Worm (Caenorhabditis elegans) whole organism, L4 larva: ENCODE measurements around the gene tsct-1.

Source experiments
- R02D3.7 ChIP-seq: fragments of 150-350 bp; sonication (generic microtip); optimal IDR thresholded peaks from 3 replicates; lab custom pipeline; 2014; ENCODE audit warnings: missing biosample characterization, missing genetic modification characterization
- Y48G9A.11 ChIP-seq: fragments of 200-800 bp; sonication (Bioruptor generic); IDR thresholded peaks from 2 replicates; pipeline ENCODE4 v1.3.6; 2022; ENCODE audit warnings: missing genetic modification reagents, missing genetic modification characterization, missing compliant biosample characterization
- Y5F2A.4 ChIP-seq: fragments of 200-800 bp; sonication (Bioruptor generic); optimal IDR thresholded peaks from 2 replicates; lab custom pipeline; 2018; ENCODE audit warnings: mild to moderate bottlenecking, missing genetic modification characterization, missing compliant biosample characterization
- ama-1 ChIP-seq: fragments of 150-350 bp; optimal IDR thresholded peaks from 2 replicates; lab custom pipeline; 2014; ENCODE audit warnings: inconsistent platforms, mixed read lengths
- attf-4 ChIP-seq: sonication (generic microtip); optimal IDR thresholded peaks from 3 replicates; lab custom pipeline; 2017; ENCODE audit warnings: missing biosample characterization, missing genetic modification characterization
- ceh-20 ChIP-seq: fragments of 200-800 bp; sonication (Bioruptor generic); IDR thresholded peaks from 2 replicates; pipeline ENCODE4 v1.3.6; 2022; ENCODE audit warnings: missing genetic modification reagents, missing genetic modification characterization, missing compliant biosample characterization
- ceh-28 ChIP-seq: fragments of 150-350 bp; optimal IDR thresholded peaks from 2 replicates; lab custom pipeline; 2014; ENCODE audit warnings: missing biosample characterization, missing genetic modification reagents, missing genetic modification characterization
- ceh-32 ChIP-seq: sonication (generic microtip); optimal IDR thresholded peaks from 2 replicates; lab custom pipeline; 2016; ENCODE audit warnings: mild to moderate bottlenecking, missing genetic modification characterization, missing compliant biosample characterization; ENCODE audit not compliant: poor library complexity
- ceh-44 ChIP-seq: fragments of 200-800 bp; sonication (Bioruptor generic); IDR thresholded peaks from 2 replicates; pipeline ENCODE4 v1.3.6; 2022; ENCODE audit warnings: missing genetic modification reagents, missing genetic modification characterization, missing compliant biosample characterization
- ceh-62 ChIP-seq: sonication (generic microtip); optimal IDR thresholded peaks from 2 replicates; lab custom pipeline; 2017; ENCODE audit warnings: missing biosample characterization, missing genetic modification characterization
- ceh-82 ChIP-seq: sonication (generic microtip); optimal IDR thresholded peaks from 2 replicates; lab custom pipeline; 2017; ENCODE audit warnings: missing biosample characterization, missing genetic modification characterization
- ces-1 ChIP-seq: fragments of 150-350 bp; sonication (generic microtip); optimal IDR thresholded peaks from 4 replicates; lab custom pipeline; 2014; ENCODE audit warnings: missing biosample characterization, missing genetic modification reagents, missing genetic modification characterization
- ctbp-1 ChIP-seq: fragments of 200-800 bp; sonication (Bioruptor generic); IDR thresholded peaks from 2 replicates; pipeline ENCODE4 v1.3.6; 2022; ENCODE audit warnings: missing genetic modification reagents, missing genetic modification characterization, missing compliant biosample characterization
- daf-16 ChIP-seq, 3 experiments: sonication (generic microtip); optimal IDR thresholded peaks; 2 replicates each; lab custom pipeline; 2016 to 2017; ENCODE audit warnings: missing genetic modification characterization in 3 of 3, missing genetic modification reagents in 3 of 3, mild to moderate bottlenecking in 2 of 3, missing compliant biosample characterization in 2 of 3, missing biosample characterization in 1 of 3, moderate library complexity in 1 of 3
- daf-8 ChIP-seq: fragments of 200-800 bp; sonication (Bioruptor generic); IDR thresholded peaks from 2 replicates; pipeline ENCODE4 v1.3.6; 2022; ENCODE audit warnings: missing genetic modification characterization, missing compliant biosample characterization
- dpl-1 ChIP-seq: fragments of 150-350 bp; optimal IDR thresholded peaks from 2 replicates; lab custom pipeline; 2014; ENCODE audit warnings: missing biosample characterization, missing genetic modification reagents, missing genetic modification characterization
- duxl-1 ChIP-seq: sonication (generic microtip); optimal IDR thresholded peaks from 2 replicates; lab custom pipeline; 2016; ENCODE audit warnings: mild to moderate bottlenecking, missing genetic modification characterization, moderate library complexity, missing compliant biosample characterization; ENCODE audit not compliant: poor library complexity
- egl-27 ChIP-seq: sonication (generic microtip); optimal IDR thresholded peaks from 3 replicates; lab custom pipeline; 2017; ENCODE audit warnings: missing biosample characterization, missing genetic modification reagents, missing genetic modification characterization
- fos-1 ChIP-seq: fragments of 150-350 bp; optimal IDR thresholded peaks from 2 replicates; lab custom pipeline; 2014; ENCODE audit warnings: missing biosample characterization, missing genetic modification characterization
- gei-8 ChIP-seq: fragments of 200-800 bp; sonication (Bioruptor generic); optimal IDR thresholded peaks from 2 replicates; lab custom pipeline; 2018; ENCODE audit warnings: mild to moderate bottlenecking, missing genetic modification characterization, missing compliant biosample characterization
- hlh-30 ChIP-seq: sonication (generic microtip); optimal IDR thresholded peaks from 2 replicates; lab custom pipeline; 2017; ENCODE audit warnings: antibody characterized with exemption, mild to moderate bottlenecking, missing genetic modification characterization, missing compliant biosample characterization; ENCODE audit not compliant: insufficient read depth
- hmg-1.1 ChIP-seq: fragments of 200-800 bp; sonication (Bioruptor generic); IDR thresholded peaks from 2 replicates; pipeline ENCODE4 v1.3.6; 2022; ENCODE audit warnings: missing genetic modification reagents, missing genetic modification characterization, missing compliant biosample characterization
- jun-1 ChIP-seq: fragments of 150-350 bp; optimal IDR thresholded peaks from 2 replicates; lab custom pipeline; 2014; ENCODE audit warnings: missing biosample characterization, missing genetic modification reagents, missing genetic modification characterization
- lin-1 ChIP-seq: fragments of 200-800 bp; sonication (Bioruptor generic); IDR thresholded peaks from 2 replicates; pipeline ENCODE4 v1.3.6; 2022; ENCODE audit warnings: missing genetic modification reagents, missing genetic modification characterization, missing compliant biosample characterization
- lin-15B ChIP-seq: fragments of 150-350 bp; sonication (generic microtip); optimal IDR thresholded peaks from 3 replicates; lab custom pipeline; 2014; ENCODE audit warnings: missing biosample characterization, missing genetic modification characterization
- lin-38 ChIP-seq: fragments of 200-800 bp; sonication (Bioruptor generic); IDR thresholded peaks from 2 replicates; pipeline ENCODE4 v1.3.6; 2022; ENCODE audit warnings: missing genetic modification reagents, missing genetic modification characterization, missing compliant biosample characterization
- lsy-2 ChIP-seq, 2 experiments: fragments of 150-350 bp in 1 of 2; sonication (generic microtip) in 1 of 2; optimal IDR thresholded peaks; 2 replicates each; lab custom pipeline; 2014 to 2017; ENCODE audit warnings: missing biosample characterization in 2 of 2, missing genetic modification characterization in 2 of 2
- madf-5 ChIP-seq, 2 experiments: fragments of 200-800 bp; sonication (Bioruptor generic); IDR thresholded peaks; 2 replicates each; pipeline ENCODE4 v1.3.6; 2022; ENCODE audit warnings: missing compliant biosample characterization in 2 of 2, missing genetic modification characterization in 2 of 2
- mdl-1 ChIP-seq, 2 experiments: fragments of 150-350 bp in 1 of 2; sonication (generic microtip) in 1 of 2; optimal IDR thresholded peaks; 2 replicates each; lab custom pipeline; 2014 to 2017; ENCODE audit warnings: missing biosample characterization in 2 of 2, missing genetic modification characterization in 2 of 2
- mdt-29 ChIP-seq: fragments of 200-800 bp; sonication (Bioruptor generic); IDR thresholded peaks from 2 replicates; pipeline ENCODE4 v1.3.6; 2022; ENCODE audit warnings: missing genetic modification reagents, missing genetic modification characterization, missing compliant biosample characterization
- mep-1 ChIP-seq: fragments of 150-350 bp; sonication (generic microtip); optimal IDR thresholded peaks from 3 replicates; lab custom pipeline; 2014; ENCODE audit warnings: missing biosample characterization, missing genetic modification characterization
- nhr-102 ChIP-seq: sonication (generic microtip); optimal IDR thresholded peaks from 2 replicates; lab custom pipeline; 2016; ENCODE audit warnings: mild to moderate bottlenecking, missing genetic modification characterization, moderate library complexity, missing compliant biosample characterization
- nhr-111 ChIP-seq: fragments of 200-800 bp; sonication (Bioruptor generic); optimal IDR thresholded peaks from 2 replicates; lab custom pipeline; 2018; ENCODE audit warnings: mild to moderate bottlenecking, missing genetic modification characterization, missing compliant biosample characterization
- nhr-41 ChIP-seq: fragments of 200-800 bp; sonication (Bioruptor generic); IDR thresholded peaks from 2 replicates; pipeline ENCODE4 v1.3.6; 2022; ENCODE audit warnings: missing genetic modification reagents, missing genetic modification characterization, missing compliant biosample characterization
- nhr-42 ChIP-seq: fragments of 200-800 bp; sonication (Bioruptor generic); IDR thresholded peaks from 2 replicates; pipeline ENCODE4 v1.3.6; 2022; ENCODE audit warnings: missing genetic modification characterization, missing compliant biosample characterization
- nhr-48 ChIP-seq: sonication (generic microtip); optimal IDR thresholded peaks from 2 replicates; lab custom pipeline; 2016; ENCODE audit warnings: mild to moderate bottlenecking, missing genetic modification characterization, missing compliant biosample characterization
- nhr-6 ChIP-seq: fragments of 150-350 bp; optimal IDR thresholded peaks from 2 replicates; lab custom pipeline; 2014; ENCODE audit warnings: missing biosample characterization, missing genetic modification characterization
- nhr-76 ChIP-seq: fragments of 150-350 bp; optimal IDR thresholded peaks from 2 replicates; lab custom pipeline; 2014; ENCODE audit warnings: missing biosample characterization, missing genetic modification characterization
- pqm-1 ChIP-seq: sonication (generic microtip); optimal IDR thresholded peaks from 2 replicates; lab custom pipeline; 2017; ENCODE audit warnings: missing biosample characterization, missing genetic modification characterization
- saeg-2 ChIP-seq: fragments of 200-800 bp; sonication (Bioruptor generic); IDR thresholded peaks from 2 replicates; pipeline ENCODE4 v1.3.6; 2022; ENCODE audit warnings: missing genetic modification reagents, missing genetic modification characterization, missing compliant biosample characterization
- sdz-12 ChIP-seq: fragments of 200-800 bp; sonication (Bioruptor generic); optimal IDR thresholded peaks from 2 replicates; lab custom pipeline; 2018; ENCODE audit warnings: mild to moderate bottlenecking, missing genetic modification characterization, missing compliant biosample characterization
- set-16 ChIP-seq: fragments of 200-800 bp; sonication (Bioruptor generic); IDR thresholded peaks from 2 replicates; pipeline ENCODE4 v1.3.6; 2022; ENCODE audit warnings: missing genetic modification reagents, missing genetic modification characterization, missing compliant biosample characterization
- snpc-1.2 ChIP-seq: fragments of 200-800 bp; sonication (Bioruptor generic); IDR thresholded peaks from 2 replicates; pipeline ENCODE4 v1.3.6; 2022; ENCODE audit warnings: missing genetic modification reagents, missing genetic modification characterization, missing compliant biosample characterization
- spr-3 ChIP-seq: fragments of 200-800 bp; sonication (Bioruptor generic); optimal IDR thresholded peaks from 2 replicates; lab custom pipeline; 2018; ENCODE audit warnings: mild to moderate bottlenecking, missing genetic modification characterization, missing compliant biosample characterization
- tra-1 ChIP-seq: fragments of 200-800 bp; sonication (Bioruptor generic); IDR thresholded peaks from 2 replicates; pipeline ENCODE4 v1.3.6; 2022; ENCODE audit warnings: missing genetic modification reagents, missing genetic modification characterization, missing compliant biosample characterization
- unc-130 ChIP-seq: sonication (generic microtip); optimal IDR thresholded peaks from 2 replicates; lab custom pipeline; 2016; ENCODE audit warnings: missing genetic modification reagents, missing genetic modification characterization, missing compliant biosample characterization
- unc-39 ChIP-seq: sonication (generic microtip); optimal IDR thresholded peaks from 2 replicates; lab custom pipeline; 2017; ENCODE audit warnings: missing biosample characterization, missing genetic modification characterization
- zag-1 ChIP-seq: fragments of 150-350 bp; optimal IDR thresholded peaks from 2 replicates; lab custom pipeline; 2014; ENCODE audit warnings: missing biosample characterization, missing genetic modification characterization
- zip-2 ChIP-seq: fragments of 150-350 bp; optimal IDR thresholded peaks from 2 replicates; lab custom pipeline; 2014; ENCODE audit warnings: missing biosample characterization, missing genetic modification characterization
- ztf-7 ChIP-seq: fragments of 150-350 bp; optimal IDR thresholded peaks from 2 replicates; lab custom pipeline; 2014; ENCODE audit warnings: missing biosample characterization, missing genetic modification characterization

The tsct-1 gene

ce11 chrX:12458021-12458420 lies 24.1 kb downstream of the tsct-1 start (continued):
- TF ChIP-seq fos-1 (tag; lab: Kevin White, UChicago): no peak
- TF ChIP-seq Y48G9A.11 (GFP tag; lab: Robert Waterston, UW): peak; percentile 71; the same call in 1 of the 2 replicates
- TF ChIP-seq ama-1 (lab: Kevin White, UChicago): no peak
- no peak for TF ChIP-seq ces-1 (GFP tag; lab: Kevin White, UChicago)
- TF ChIP-seq egl-27: no peak
- peak; percentile 70 for TF ChIP-seq hmg-1.1
- no peak for TF ChIP-seq pqm-1 (tag; lab: Kevin White, UChicago)
- peak; percentile 84 for TF ChIP-seq zip-2 (tag; lab: Kevin White, UChicago)
- peak; percentile 65 for TF ChIP-seq hlh-30 (tag; lab: Kevin White, UChicago)
- no peak; the same call in 1 of the 2 replicates for TF ChIP-seq snpc-1.2 (GFP tag; lab: Robert Waterston, UW)
- 0 out of 2 replicates have a peak, but pooled peaks have one; percentile 65 for TF ChIP-seq nhr-42 (GFP tag; lab: Robert Waterston, UW)
- TF ChIP-seq unc-130 (GFP tag; lab: Kevin White, UChicago): peak; percentile 47
- peak; percentile 68 for TF ChIP-seq Y5F2A.4
- TF ChIP-seq nhr-48 (tag; lab: Kevin White, UChicago): peak; percentile 71
- peak; percentile 67; the same call in 1 of the 2 replicates for TF ChIP-seq tra-1 (GFP tag; lab: Robert Waterston, UW)
- peak; percentile 23 to 81 for TF ChIP-seq daf-16 (GFP tag; optimal IDR thresholded peaks at IDR 0.05; lab: Kevin White, UChicago)
- TF ChIP-seq daf-16 (tag; optimal IDR thresholded peaks at IDR 0.05; lab: Kevin White, UChicago): peak; percentile 73
- TF ChIP-seq lin-1 (GFP tag; lab: Robert Waterston, UW): peak; percentile 69; the same call in 1 of the 2 replicates
- TF ChIP-seq ceh-28 (tag; lab: Kevin White, UChicago): no peak
- TF ChIP-seq ceh-44 (GFP tag; lab: Robert Waterston, UW): peak; percentile 75; the same call in 1 of the 2 replicates
- TF ChIP-seq nhr-111: peak; percentile 57
- TF ChIP-seq unc-39: no peak
- TF ChIP-seq nhr-6: peak; percentile 20
- TF ChIP-seq ctbp-1 (GFP tag; lab: Robert Waterston, UW): peak; percentile 52; the same call in 1 of the 2 replicates
- no peak for TF ChIP-seq lin-15B (tag; lab: Kevin White, UChicago)
- TF ChIP-seq gei-8 (GFP tag; lab: Kevin White, UChicago): peak; percentile 73
- TF ChIP-seq duxl-1 (tag; lab: Kevin White, UChicago): peak; percentile 71
- peak; percentile 24 for TF ChIP-seq R02D3.7 (tag; lab: Kevin White, UChicago)
- TF ChIP-seq ceh-20 (GFP tag; lab: Robert Waterston, UW): peak; percentile 64; the same call in 1 of the 2 replicates
- TF ChIP-seq lsy-2 (tag; optimal IDR thresholded peaks at IDR 0.05; lab: Kevin White, UChicago): no peak
- no peak for TF ChIP-seq sdz-12 (GFP tag; lab: Kevin White, UChicago)
- TF ChIP-seq mdt-29 (GFP tag; lab: Robert Waterston, UW): 0 out of 2 replicates have a peak, but pooled peaks have one; percentile 44
- TF ChIP-seq saeg-2 (GFP tag; lab: Robert Waterston, UW): 0 out of 2 replicates have a peak, but pooled peaks have one; percentile 40
- TF ChIP-seq nhr-41 (GFP tag; lab: Robert Waterston, UW): 0 out of 2 replicates have a peak, but pooled peaks have one; percentile 26
- peak; percentile 76 for TF ChIP-seq lin-38 (GFP tag; lab: Robert Waterston, UW)
- TF ChIP-seq ceh-82: no peak
- no peak for TF ChIP-seq attf-4 (tag; lab: Kevin White, UChicago)
- TF ChIP-seq mdl-1 (tag; optimal IDR thresholded peaks at IDR 0.05; lab: Kevin White, UChicago): peak in 1 of 2 experiments; percentile 3
- no peak for TF ChIP-seq nhr-76 (tag; lab: Kevin White, UChicago)
- no peak for TF ChIP-seq daf-8
- TF ChIP-seq set-16 (GFP tag; lab: Robert Waterston, UW): no peak
- no peak for TF ChIP-seq ceh-62
- TF ChIP-seq mep-1 (tag; lab: Kevin White, UChicago): peak; percentile 77
- TF ChIP-seq ztf-7 (tag; lab: Kevin White, UChicago): peak; percentile 74
- TF ChIP-seq jun-1: no peak
- TF ChIP-seq ceh-32: no peak
- TF ChIP-seq zag-1: no peak
- peak; percentile 30 for TF ChIP-seq dpl-1
- TF ChIP-seq madf-5 (GFP tag; IDR thresholded peaks at IDR 0.05; lab: Robert Waterston, UW): 0 out of 4 replicates have a peak, but pooled peaks have one; percentile 5 to 56
- peak; percentile 76 for TF ChIP-seq nhr-102
- peak; percentile 32 for TF ChIP-seq spr-3 (GFP tag; lab: Kevin White, UChicago)
